Worm (Caenorhabditis elegans): ENCODE data around the gene grsp-2.

Gene grsp-2

ce11 chrIV:8826606-8827000 lies 10.5 kb downstream of the grsp-2 start (continued):
- no peak for TF ChIP-seq mxl-2 (GFP tag; conservative IDR thresholded peaks at IDR 0.05)
- TF ChIP-seq ceh-20 (GFP tag; IDR thresholded peaks at IDR 0.05) = no peak
- no peak for TF ChIP-seq Y5F2A.4 (GFP tag; optimal IDR thresholded peaks at IDR 0.05)
- TF ChIP-seq T26A8.4 (GFP tag; IDR thresholded peaks at IDR 0.05) = no peak
- TF ChIP-seq attf-4 (tag; optimal IDR thresholded peaks at IDR 0.05) = no peak
- no peak for TF ChIP-seq spr-3 (GFP tag; optimal IDR thresholded peaks at IDR 0.05)
- no peak for TF ChIP-seq jun-1 (tag; optimal IDR thresholded peaks at IDR 0.05)
- no peak for TF ChIP-seq gei-8 (GFP tag; optimal IDR thresholded peaks at IDR 0.05)
- no peak for TF ChIP-seq nhr-111 (GFP tag; optimal IDR thresholded peaks at IDR 0.05)
- TF ChIP-seq hlh-11 (tag; optimal IDR thresholded peaks at IDR 0.05) = peak; percentile 22
- TF ChIP-seq zfp-3 (GFP tag; conservative IDR thresholded peaks at IDR 0.05) = no peak
- no peak for TF ChIP-seq nhr-42 (GFP tag; IDR thresholded peaks at IDR 0.05)
- no peak for TF ChIP-seq F10B5.3 (tag; optimal IDR thresholded peaks at IDR 0.05)
- TF ChIP-seq madf-9 (GFP tag; conservative IDR thresholded peaks at IDR 0.05) = no peak
- TF ChIP-seq ceh-28 (tag; optimal IDR thresholded peaks at IDR 0.05) = peak; percentile 31
- TF ChIP-seq dmd-8 (GFP tag; IDR thresholded peaks at IDR 0.05) = no peak
- no peak for TF ChIP-seq daf-16 (GFP tag; optimal IDR thresholded peaks at IDR 0.05)
- no peak for TF ChIP-seq daf-16 (tag; optimal IDR thresholded peaks at IDR 0.05)
- TF ChIP-seq dpl-1 (GFP tag; optimal IDR thresholded peaks at IDR 0.05) = peak; percentile 44
- TF ChIP-seq snpc-4 (tag; optimal IDR thresholded peaks at IDR 0.05) = no peak

ce11 chrIV:8827500-8827899 lies 11.4 kb downstream of the grsp-2 start, which contains the start of gene T28C6.7:
Gene T28C6.7 (plus strand): TSS chrIV:8827800.
- TF ChIP-seq Y48G9A.11 (GFP tag; IDR thresholded peaks at IDR 0.05) = no peak
- TF ChIP-seq gei-8 (GFP tag; optimal IDR thresholded peaks at IDR 0.05) = no peak
- TF ChIP-seq R02D3.7 (tag; optimal IDR thresholded peaks at IDR 0.05) = no peak
- no peak for TF ChIP-seq snpc-1.2 (GFP tag; IDR thresholded peaks at IDR 0.05)
- no peak for TF ChIP-seq spr-3 (GFP tag; optimal IDR thresholded peaks at IDR 0.05)

- TF ChIP-seq mxl-3 (GFP tag; optimal IDR thresholded peaks at IDR 0.05) = peak; percentile 83
- peak; percentile 29 for TF ChIP-seq mes-2 (tag; optimal IDR thresholded peaks at IDR 0.05; ENCODE audit: poor library complexity, severe bottlenecking)
- TF ChIP-seq lsy-2 (tag; optimal IDR thresholded peaks at IDR 0.05) = peak in 1 of 2 experiments; percentile 39
- peak; percentile 26 for TF ChIP-seq dpl-1 (GFP tag; optimal IDR thresholded peaks at IDR 0.05)
- TF ChIP-seq zfp-2 (tag; optimal IDR thresholded peaks at IDR 0.05) = no peak
- peak; percentile 77 for TF ChIP-seq aha-1 (tag)
- TF ChIP-seq pqm-1 (tag; optimal IDR thresholded peaks at IDR 0.05) = peak; percentile 22
- 0 out of 2 replicates have a peak, but pooled peaks have one; percentile 25 for TF ChIP-seq lin-1 (GFP tag; IDR thresholded peaks at IDR 0.05)
- TF ChIP-seq mdl-1 (tag; optimal IDR thresholded peaks at IDR 0.05) = peak in 1 of 2 experiments; percentile 47
- peak; percentile 67 for TF ChIP-seq T26A8.4 (GFP tag; IDR thresholded peaks at IDR 0.05)
- no peak for TF ChIP-seq ztf-7 (tag; optimal IDR thresholded peaks at IDR 0.05)
- TF ChIP-seq attf-4 (tag; optimal IDR thresholded peaks at IDR 0.05) = no peak
- peak; percentile 23 for TF ChIP-seq mep-1 (tag; optimal IDR thresholded peaks at IDR 0.05)
- TF ChIP-seq dmd-6 (GFP tag; IDR thresholded peaks at IDR 0.05) = peak; percentile 46
- TF ChIP-seq tag-97 (GFP tag; IDR thresholded peaks at IDR 0.05) = no peak
- peak; percentile 33 for TF ChIP-seq cey-2 (tag; optimal IDR thresholded peaks at IDR 0.05; ENCODE audit: borderline replicate concordance, insufficient read depth)
- peak; percentile 43 for TF ChIP-seq dve-1 (tag; optimal IDR thresholded peaks at IDR 0.05; ENCODE audit: insufficient read depth)
- peak; percentile 16 for TF ChIP-seq lin-13 (GFP tag; optimal IDR thresholded peaks at IDR 0.05)
- TF ChIP-seq nhr-237 (tag; optimal IDR thresholded peaks at IDR 0.05) = no peak
- TF ChIP-seq unc-39 (tag; optimal IDR thresholded peaks at IDR 0.05) = no peak
- TF ChIP-seq hlh-30 (tag; optimal IDR thresholded peaks at IDR 0.05; ENCODE audit: insufficient read depth) = peak; percentile 68
- TF ChIP-seq nhr-77 (tag; optimal IDR thresholded peaks at IDR 0.05) = peak; percentile 77
- TF ChIP-seq nhr-28 (tag; optimal IDR thresholded peaks at IDR 0.05) = peak; percentile 88
- peak; percentile 64 for TF ChIP-seq nhr-11 (tag; optimal IDR thresholded peaks at IDR 0.05)
- no peak for TF ChIP-seq nhr-42 (GFP tag; IDR thresholded peaks at IDR 0.05)
- 0 out of 2 replicates have a peak, but pooled peaks have one; percentile 46 for TF ChIP-seq hmg-1.1 (GFP tag; IDR thresholded peaks at IDR 0.05)
- TF ChIP-seq gei-8 (GFP tag; optimal IDR thresholded peaks at IDR 0.05) = no peak
- TF ChIP-seq hlh-11 (tag; optimal IDR thresholded peaks at IDR 0.05) = peak; percentile 84
- no peak for TF ChIP-seq daf-16 (GFP tag; optimal IDR thresholded peaks at IDR 0.05)
- TF ChIP-seq daf-16 (tag; optimal IDR thresholded peaks at IDR 0.05) = peak; percentile 93
Measured at ce11 chrIV:8830591-8830990, 14.5 kb downstream of the grsp-2 start, which contains the start of gene T28C6.8. Gene T28C6.8 (minus strand): TSS chrIV:8830727.

Data from whole organism, L4 larva.